Worm (Caenorhabditis elegans): ENCODE data around the gene cogc-8.

cogc-8 gene

DNA sequence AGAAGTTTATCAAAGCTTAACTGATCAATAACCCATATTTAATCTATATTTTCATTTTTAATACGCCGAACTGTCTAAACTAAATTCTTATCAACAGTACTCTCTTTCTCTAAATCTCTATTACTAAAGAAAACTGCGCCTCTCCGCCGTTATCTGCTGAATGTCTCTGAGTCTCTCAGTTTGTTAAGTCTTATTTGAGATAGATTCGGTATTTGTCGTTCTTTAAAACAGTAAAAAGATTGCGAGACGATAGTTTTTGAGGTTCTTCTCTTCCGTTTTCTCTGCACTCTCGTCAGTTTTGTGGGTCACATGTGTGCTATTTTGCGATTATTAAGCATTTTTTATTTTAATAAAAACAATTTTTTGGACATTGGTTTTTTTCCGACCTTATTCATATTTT, 33.9 kb downstream of the cogc-8 start, which contains the start of gene sma-10 (continued):
- peak in 1 of 2 experiments; percentile 49 for TF ChIP-seq unc-62 (GFP tag; optimal IDR thresholded peaks at IDR 0.05 in 1 of 2)
- TF ChIP-seq unc-62 (tag; optimal IDR thresholded peaks at IDR 0.05): no peak
- TF ChIP-seq attf-4 (tag; optimal IDR thresholded peaks at IDR 0.05): no peak
- peak; percentile 64 for TF ChIP-seq nhr-48 (tag; optimal IDR thresholded peaks at IDR 0.05)
- peak; percentile 78; the same call in 1 of the 2 replicates for TF ChIP-seq lin-1 (GFP tag; IDR thresholded peaks at IDR 0.05)
- no peak for TF ChIP-seq hmg-1.1 (GFP tag; IDR thresholded peaks at IDR 0.05)
- TF ChIP-seq dve-1 (tag; optimal IDR thresholded peaks at IDR 0.05; ENCODE audit: insufficient read depth): peak; percentile 98
- peak; percentile 92 for TF ChIP-seq nhr-28 (tag; optimal IDR thresholded peaks at IDR 0.05)
- no peak for TF ChIP-seq Y105C5A.15 (GFP tag; IDR thresholded peaks at IDR 0.05)
- no peak for TF ChIP-seq lsy-2 (tag; optimal IDR thresholded peaks at IDR 0.05)
- TF ChIP-seq sdz-12 (GFP tag; optimal IDR thresholded peaks at IDR 0.05): no peak
- peak in 1 of 2 experiments; percentile 29 for TF ChIP-seq hif-1 (tag; optimal IDR thresholded peaks at IDR 0.05)
- TF ChIP-seq F49E8.2 (tag; optimal IDR thresholded peaks at IDR 0.05; ENCODE audit: borderline replicate concordance): no peak
- no peak for TF ChIP-seq unc-130 (GFP tag; optimal IDR thresholded peaks at IDR 0.05)
- no peak for TF ChIP-seq tag-97 (GFP tag; IDR thresholded peaks at IDR 0.05)
- TF ChIP-seq nhr-11 (tag; optimal IDR thresholded peaks at IDR 0.05): no peak
- TF ChIP-seq nhr-6 (tag; optimal IDR thresholded peaks at IDR 0.05): no peak
- TF ChIP-seq zag-1 (tag; optimal IDR thresholded peaks at IDR 0.05): no peak
- peak; percentile 38 for TF ChIP-seq cey-2 (tag; optimal IDR thresholded peaks at IDR 0.05; ENCODE audit: borderline replicate concordance, insufficient read depth)
- no peak for TF ChIP-seq dmd-9 (GFP tag; IDR thresholded peaks at IDR 0.05)
- TF ChIP-seq ztf-11 (tag; optimal IDR thresholded peaks at IDR 0.05): no peak
- TF ChIP-seq F26F4.8 (GFP tag; conservative IDR thresholded peaks at IDR 0.05): no peak
- no peak for TF ChIP-seq unc-39 (tag; optimal IDR thresholded peaks at IDR 0.05)
- TF ChIP-seq spr-1 (tag; optimal IDR thresholded peaks at IDR 0.05): no peak
- no peak for TF ChIP-seq snpc-1.2 (GFP tag; IDR thresholded peaks at IDR 0.05)
- TF ChIP-seq nhr-77 (tag; optimal IDR thresholded peaks at IDR 0.05): peak; percentile 92
- TF ChIP-seq madf-5 (GFP tag; IDR thresholded peaks at IDR 0.05): no peak
- TF ChIP-seq ama-1 (optimal IDR thresholded peaks at IDR 0.05): no peak
- TF ChIP-seq ceh-44 (GFP tag; IDR thresholded peaks at IDR 0.05): no peak
- TF ChIP-seq arid-1 (GFP tag; conservative IDR thresholded peaks at IDR 0.05): no peak
- TF ChIP-seq pha-4 (GFP tag; IDR thresholded peaks at IDR 0.05): peak; percentile 65
- no peak for TF ChIP-seq pha-4 (tag; optimal IDR thresholded peaks at IDR 0.05)
- TF ChIP-seq daf-16 (GFP tag; optimal IDR thresholded peaks at IDR 0.05): peak in 1 of 2 experiments; percentile 25
- peak; percentile 92 for TF ChIP-seq daf-16 (tag; optimal IDR thresholded peaks at IDR 0.05)
- TF ChIP-seq zip-2 (tag; optimal IDR thresholded peaks at IDR 0.05): no peak
- no peak for TF ChIP-seq D1046.2 (GFP tag; IDR thresholded peaks at IDR 0.05)
- no peak for TF ChIP-seq ceh-32 (tag; optimal IDR thresholded peaks at IDR 0.05; ENCODE audit: poor library complexity)
- no peak for TF ChIP-seq ZK546.5 (tag; optimal IDR thresholded peaks at IDR 0.05)
- no peak for TF ChIP-seq egl-43 (GFP tag; IDR thresholded peaks at IDR 0.05)
- TF ChIP-seq mdl-1 (tag; optimal IDR thresholded peaks at IDR 0.05): peak in 1 of 2 experiments; percentile 61
- no peak for TF ChIP-seq duxl-1 (tag; optimal IDR thresholded peaks at IDR 0.05; ENCODE audit: poor library complexity)
- TF ChIP-seq php-3 (GFP tag; IDR thresholded peaks at IDR 0.05): peak; percentile 89
- TF ChIP-seq R02D3.7 (tag; optimal IDR thresholded peaks at IDR 0.05): no peak
- no peak for TF ChIP-seq ztf-7 (tag; optimal IDR thresholded peaks at IDR 0.05)
- TF ChIP-seq lin-29 (GFP tag; IDR thresholded peaks at IDR 0.05): no peak
- TF ChIP-seq spr-3 (GFP tag; optimal IDR thresholded peaks at IDR 0.05): no peak
- TF ChIP-seq vab-7 (GFP tag; IDR thresholded peaks at IDR 0.05): no peak
- no peak for TF ChIP-seq dmd-8 (GFP tag; IDR thresholded peaks at IDR 0.05)
- peak; percentile 99 for TF ChIP-seq pqm-1 (tag; optimal IDR thresholded peaks at IDR 0.05)
- TF ChIP-seq daf-8 (GFP tag; IDR thresholded peaks at IDR 0.05): no peak
- TF ChIP-seq lim-7 (GFP tag; IDR thresholded peaks at IDR 0.05): no peak
- no peak for TF ChIP-seq gei-8 (GFP tag; optimal IDR thresholded peaks at IDR 0.05)
- TF ChIP-seq nhr-42 (GFP tag; IDR thresholded peaks at IDR 0.05): no peak

Measured in whole organism, L4 larva.